Worm (Caenorhabditis elegans): Measurements from ENCODE around the gene sre-41.

Gene sre-41

DNA sequence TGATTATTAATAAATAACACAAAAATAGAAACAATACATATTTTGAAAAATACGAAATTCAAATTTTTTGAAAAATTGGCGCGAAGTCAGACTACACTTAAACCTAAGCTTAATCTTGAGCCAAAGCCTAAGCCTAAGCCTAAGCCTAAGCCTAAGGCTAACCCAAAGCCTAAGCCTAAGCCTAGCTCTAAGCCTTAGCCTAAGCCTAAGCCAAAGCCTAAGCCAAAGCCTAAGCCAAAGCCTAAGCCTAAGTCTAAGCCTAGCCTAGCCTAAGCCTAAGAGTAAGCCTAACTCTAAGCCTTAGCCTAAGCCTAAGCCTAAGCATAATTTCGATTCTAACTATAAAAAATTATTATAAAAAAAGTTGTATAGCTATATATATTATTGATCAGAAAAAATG, 7.2 kb upstream of the sre-41 start:
- TF ChIP-seq sptf-2 (GFP tag; optimal IDR thresholded peaks at IDR 0.05) (no peak), sdz-38 (tag; optimal IDR thresholded peaks at IDR 0.05) (no peak), madf-10 (tag; optimal IDR thresholded peaks at IDR 0.05) (no peak), F39B2.1 (GFP tag; IDR thresholded peaks at IDR 0.05) (no peak), nfya-2 (GFP tag; IDR thresholded peaks at IDR 0.05) (no peak), tbx-9 (tag; optimal IDR thresholded peaks at IDR 0.05; ENCODE audit: borderline replicate concordance) (no peak), ceh-91 (GFP tag; IDR thresholded peaks at IDR 0.05) (no peak), nhr-27 (tag; optimal IDR thresholded peaks at IDR 0.05) (no peak), hmg-1.2 (GFP tag; IDR thresholded peaks at IDR 0.05) (no peak)

DNA sequence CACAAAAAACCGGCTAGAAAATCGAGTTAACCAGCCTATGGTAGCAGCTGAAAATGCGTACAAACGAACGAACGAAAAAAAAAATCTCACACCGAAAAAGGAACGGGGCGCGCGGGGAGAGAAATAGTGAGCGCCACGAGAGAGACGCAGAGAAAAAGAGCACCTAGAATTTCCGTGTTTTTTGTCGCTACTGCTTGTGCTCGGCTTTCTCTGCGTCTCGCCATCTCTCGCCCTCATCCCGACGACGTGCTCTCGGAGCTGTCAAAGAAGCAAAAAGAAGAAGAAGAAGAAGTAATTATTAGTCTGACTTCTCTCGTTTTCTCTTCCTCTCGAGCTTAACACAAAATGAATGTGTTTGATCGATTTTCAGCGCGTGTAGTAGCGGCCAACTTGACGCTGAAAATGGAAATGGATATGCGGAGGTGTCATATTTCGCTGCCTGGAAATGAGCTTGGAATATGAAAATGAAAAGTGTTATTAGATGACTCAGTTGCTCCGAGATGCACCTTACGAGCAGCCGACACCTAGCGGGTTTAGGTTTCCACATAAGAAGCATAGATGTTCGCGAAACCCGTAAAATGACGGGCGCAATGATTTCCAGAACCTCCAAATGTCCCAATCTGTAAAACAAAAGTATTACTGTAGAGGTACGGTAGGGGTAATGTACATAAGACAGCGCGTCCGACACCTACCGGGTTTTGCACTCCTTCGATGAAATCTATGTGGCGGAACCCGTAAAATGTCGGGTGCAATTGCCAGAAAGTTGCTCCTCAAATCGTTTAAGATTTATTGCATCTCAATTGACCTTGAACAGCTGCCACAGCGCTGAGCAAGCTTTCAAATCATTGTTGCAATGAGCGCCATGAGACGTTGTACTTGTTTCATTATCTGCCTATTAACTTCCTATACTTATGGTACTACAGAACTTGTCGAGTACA, 5.2 kb upstream of the sre-41 start, which contains the start of gene btb-14:
Gene btb-14 (plus strand): TSS at position 839 of the 938 bp plus-strand sequence.
- no peak for TF ChIP-seq madf-10 (tag; optimal IDR thresholded peaks at IDR 0.05)
- peak; percentile 75 for TF ChIP-seq zfh-2 (GFP tag; conservative IDR thresholded peaks at IDR 0.05)
- TF ChIP-seq mcd-1 (GFP tag; IDR thresholded peaks at IDR 0.05) = no peak
- TF ChIP-seq hmg-1.2 (GFP tag; IDR thresholded peaks at IDR 0.05) = peak; percentile 84
- TF ChIP-seq K12H6.12 (tag; optimal IDR thresholded peaks at IDR 0.05) = peak; percentile 26
- peak; percentile 41 for TF ChIP-seq snpc-4 (GFP tag; optimal IDR thresholded peaks at IDR 0.05)
- peak in 3 of 4 experiments; percentile 51 to 71 (median 61) for TF ChIP-seq snpc-4 (tag; optimal IDR thresholded peaks at IDR 0.05)

DNA sequence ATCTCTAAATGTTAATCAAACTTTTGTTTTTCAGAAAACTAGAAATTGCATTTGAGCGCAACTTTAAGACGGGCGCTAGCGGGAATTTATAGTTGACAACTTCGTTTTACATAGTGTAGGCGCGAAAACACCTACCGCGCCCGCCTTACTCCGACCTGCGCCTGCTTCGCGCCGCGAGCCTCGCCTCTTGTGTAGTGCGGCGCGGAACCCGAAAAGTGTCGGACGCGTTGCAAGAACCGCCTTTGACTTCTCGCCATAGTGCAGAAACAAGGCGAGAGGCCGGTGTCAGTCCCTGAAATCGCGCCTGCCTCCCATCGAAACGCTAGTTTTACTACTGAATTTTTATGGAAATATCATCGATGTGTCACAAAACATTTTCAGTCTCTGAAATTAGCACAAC, 2.3 kb upstream of the sre-41 start:
- peak; percentile 67 for TF ChIP-seq snpc-1.1 (tag; optimal IDR thresholded peaks at IDR 0.05; ENCODE audit: insufficient read depth)
- no peak for TF ChIP-seq zim-3 (tag; optimal IDR thresholded peaks at IDR 0.05)
- TF ChIP-seq F23B12.7 (tag; optimal IDR thresholded peaks at IDR 0.05; ENCODE audit: insufficient read depth) = no peak
- TF ChIP-seq mxl-1 (tag; optimal IDR thresholded peaks at IDR 0.05) = no peak
- TF ChIP-seq Y67H2A.10 (GFP tag; conservative IDR thresholded peaks at IDR 0.05) = no peak
- TF ChIP-seq ztf-18 (tag; optimal IDR thresholded peaks at IDR 0.05) = no peak
- peak; percentile 21 for TF ChIP-seq snpc-4 (GFP tag; optimal IDR thresholded peaks at IDR 0.05)
- TF ChIP-seq snpc-4 (tag; optimal IDR thresholded peaks at IDR 0.05) = peak in 3 of 4 experiments; percentile 28 to 90 (median 84)
- TF ChIP-seq egrh-3 (GFP tag; IDR thresholded peaks at IDR 0.05) = peak; percentile 31; the same call in 1 of the 2 replicates
- TF ChIP-seq F57C9.4 (tag; optimal IDR thresholded peaks at IDR 0.05) = no peak
- TF ChIP-seq xnd-1 (tag; optimal IDR thresholded peaks at IDR 0.05) = no peak
- TF ChIP-seq hmg-1.2 (GFP tag; IDR thresholded peaks at IDR 0.05) = peak; percentile 17; the same call in 1 of the 2 replicates
- TF ChIP-seq let-526 (GFP tag; IDR thresholded peaks at IDR 0.05) = no peak
- TF ChIP-seq rpc-1 (optimal IDR thresholded peaks at IDR 0.05) = no peak
- TF ChIP-seq rpc-1 (tag; optimal IDR thresholded peaks at IDR 0.05) = peak; percentile 8
- TF ChIP-seq Y95B8A.8 (GFP tag; IDR thresholded peaks at IDR 0.05) = no peak
- peak; percentile 86 for TF ChIP-seq zfh-2 (GFP tag; conservative IDR thresholded peaks at IDR 0.05)

- TF ChIP-seq F23B12.7 (tag; optimal IDR thresholded peaks at IDR 0.05; ENCODE audit: insufficient read depth) (no peak), ztf-3 (GFP tag; optimal IDR thresholded peaks at IDR 0.05) (no peak)
These were observed 1.3 kb upstream of the sre-41 start, which contains the start of gene sre-42 for ce11 chrII:12386781-12387180. Gene sre-42, minus strand, starts transcription at chrII:12386881.

DNA sequence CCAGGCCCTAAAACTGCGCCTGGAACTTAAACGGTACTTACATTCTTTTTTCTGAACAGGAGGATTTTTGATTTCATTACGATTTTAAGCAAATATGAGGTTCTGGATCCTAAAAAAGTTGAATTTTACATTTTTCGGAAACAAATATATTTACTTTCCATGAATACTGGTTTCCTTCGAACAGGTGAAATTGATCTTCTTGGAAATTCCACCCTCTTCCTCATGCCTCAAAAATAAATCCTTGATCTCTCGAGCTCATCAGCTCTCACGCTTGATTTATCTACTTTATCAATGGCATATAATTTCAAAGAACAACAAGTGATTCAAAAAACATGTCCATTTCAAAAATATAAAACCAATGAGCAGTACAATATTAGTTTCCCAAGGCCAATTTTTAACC, 593 bp upstream of the sre-41 start:
- no peak for TF ChIP-seq hmg-20 (GFP tag; IDR thresholded peaks at IDR 0.05)
- no peak for TF ChIP-seq cebp-1 (GFP tag; IDR thresholded peaks at IDR 0.05)
- TF ChIP-seq cebp-1 (tag; optimal IDR thresholded peaks at IDR 0.05) = no peak
- TF ChIP-seq let-607 (tag; optimal IDR thresholded peaks at IDR 0.05) = no peak
- TF ChIP-seq rec-8 (tag; optimal IDR thresholded peaks at IDR 0.05) = no peak
- TF ChIP-seq lin-26 (GFP tag; IDR thresholded peaks at IDR 0.05) = no peak
- no peak for TF ChIP-seq lsl-1 (GFP tag; optimal IDR thresholded peaks at IDR 0.05)
- TF ChIP-seq nfya-2 (GFP tag; IDR thresholded peaks at IDR 0.05) = no peak
- TF ChIP-seq B0019.2 (GFP tag; conservative IDR thresholded peaks at IDR 0.05) = no peak
- TF ChIP-seq sptf-2 (GFP tag; optimal IDR thresholded peaks at IDR 0.05) = no peak

Measured in whole organism, young adult.